Worm (Caenorhabditis elegans) whole organism, late embryonic: Measurements from ENCODE around the gene Y94H6A.7.
"Not testable (repeated sequence)": the region's sequence is repeated elsewhere in the genome, so short reads cannot be mapped to it uniquely, and the experiment has no call there.

Experiments used
- K02D7.2 ChIP-seq: sonication (generic microtip); optimal IDR thresholded peaks from 2 replicates; lab custom pipeline; 2017; ENCODE audit warnings: mild to moderate bottlenecking, missing genetic modification characterization, missing compliant biosample characterization
- Y22D7AL.16 ChIP-seq: sonication (generic microtip); optimal IDR thresholded peaks from 2 replicates; lab custom pipeline; 2016; ENCODE audit warnings: missing genetic modification characterization, missing compliant biosample characterization
- ceh-14 ChIP-seq: sonication (generic microtip); optimal IDR thresholded peaks from 2 replicates; lab custom pipeline; 2016; ENCODE audit warnings: missing genotype, missing genetic modification characterization, missing compliant biosample characterization
- ceh-19 ChIP-seq: fragments of 200-800 bp; sonication (Bioruptor generic); optimal IDR thresholded peaks from 2 replicates; lab custom pipeline; 2018; ENCODE audit warnings: mild to moderate bottlenecking, missing genetic modification characterization, missing compliant biosample characterization
- ceh-30 ChIP-seq: fragments of 150-350 bp; optimal IDR thresholded peaks from 2 replicates; lab custom pipeline; 2014; ENCODE audit warnings: missing biosample characterization, missing genetic modification characterization
- ceh-31 ChIP-seq: sonication (generic microtip); optimal IDR thresholded peaks from 2 replicates; lab custom pipeline; 2016; ENCODE audit warnings: missing genetic modification characterization, missing compliant biosample characterization
- che-1 ChIP-seq: sonication (generic microtip); optimal IDR thresholded peaks from 2 replicates; lab custom pipeline; 2016; ENCODE audit warnings: mild to moderate bottlenecking, missing genetic modification characterization, missing compliant biosample characterization
- dmd-4 ChIP-seq: sonication (generic microtip); optimal IDR thresholded peaks from 2 replicates; lab custom pipeline; 2016; ENCODE audit warnings: borderline replicate concordance, missing genetic modification characterization, missing compliant biosample characterization
- elt-4 ChIP-seq: sonication (generic microtip); optimal IDR thresholded peaks from 2 replicates; lab custom pipeline; 2016; ENCODE audit warnings: missing genetic modification characterization, missing compliant biosample characterization
- fax-1 ChIP-seq: sonication (generic microtip); optimal IDR thresholded peaks from 2 replicates; lab custom pipeline; 2016; ENCODE audit warnings: missing genotype, missing genetic modification characterization, missing compliant biosample characterization
- gmeb-2 ChIP-seq: sonication (generic microtip); optimal IDR thresholded peaks from 2 replicates; lab custom pipeline; 2016; ENCODE audit warnings: missing genetic modification characterization, inconsistent platforms, missing compliant biosample characterization
- hlh-6 ChIP-seq: sonication (generic microtip); optimal IDR thresholded peaks from 2 replicates; lab custom pipeline; 2016; ENCODE audit warnings: missing genotype, missing genetic modification characterization, missing compliant biosample characterization
- hlh-8 ChIP-seq: sonication (generic microtip); optimal IDR thresholded peaks from 2 replicates; lab custom pipeline; 2016; ENCODE audit warnings: missing genotype, missing genetic modification characterization, missing compliant biosample characterization
- lin-11 ChIP-seq: fragments of 200-800 bp; sonication (Bioruptor generic); optimal IDR thresholded peaks from 2 replicates; lab custom pipeline; 2018; ENCODE audit warnings: mild to moderate bottlenecking, missing genetic modification characterization, missing compliant biosample characterization
- mec-3 ChIP-seq: sonication (generic microtip); optimal IDR thresholded peaks from 2 replicates; lab custom pipeline; 2016; ENCODE audit warnings: borderline replicate concordance, missing genetic modification characterization, missing compliant biosample characterization
- nfya-1 ChIP-seq: sonication (generic microtip); optimal IDR thresholded peaks from 2 replicates; lab custom pipeline; 2017; ENCODE audit warnings: missing genetic modification characterization, mild to moderate bottlenecking, missing compliant biosample characterization, antibody characterized with exemption, moderate library complexity
- nhr-232 ChIP-seq: sonication (generic microtip); optimal IDR thresholded peaks from 2 replicates; lab custom pipeline; 2016; ENCODE audit warnings: missing genetic modification characterization, missing compliant biosample characterization
- npax-4 ChIP-seq: sonication (generic microtip); optimal IDR thresholded peaks from 2 replicates; lab custom pipeline; 2016; ENCODE audit warnings: missing genetic modification characterization, missing compliant biosample characterization
- odd-2 ChIP-seq: sonication (generic microtip); optimal IDR thresholded peaks from 2 replicates; lab custom pipeline; 2017; ENCODE audit warnings: antibody characterized with exemption, mild to moderate bottlenecking, missing genetic modification characterization, missing compliant biosample characterization
- pag-3 ChIP-seq: sonication (generic microtip); optimal IDR thresholded peaks from 2 replicates; lab custom pipeline; 2016; ENCODE audit warnings: missing compliant biosample characterization, missing genetic modification characterization, borderline replicate concordance
- pat-9 ChIP-seq: fragments of 200-800 bp; sonication (Bioruptor generic); optimal IDR thresholded peaks from 2 replicates; lab custom pipeline; 2018; ENCODE audit warnings: mild to moderate bottlenecking, missing genetic modification characterization, moderate library complexity, missing compliant biosample characterization
- pha-2 ChIP-seq: sonication (generic microtip); optimal IDR thresholded peaks from 2 replicates; lab custom pipeline; 2017; ENCODE audit warnings: mild to moderate bottlenecking, missing genetic modification characterization, missing compliant biosample characterization
- pqm-1 ChIP-seq: sonication (generic microtip); optimal IDR thresholded peaks from 2 replicates; lab custom pipeline; 2016; ENCODE audit warnings: missing genetic modification characterization, missing compliant biosample characterization
- sox-2 ChIP-seq: fragments of 200-800 bp; sonication (Bioruptor generic); IDR thresholded peaks from 2 replicates; pipeline ENCODE4 v1.3.6; 2022; ENCODE audit warnings: missing genetic modification reagents, missing genetic modification characterization, missing compliant biosample characterization
- tbx-2 ChIP-seq: sonication (generic microtip); optimal IDR thresholded peaks from 2 replicates; lab custom pipeline; 2016; ENCODE audit warnings: missing genetic modification characterization, missing compliant biosample characterization
- tbx-7 ChIP-seq: sonication (generic microtip); optimal IDR thresholded peaks from 2 replicates; lab custom pipeline; 2016; ENCODE audit warnings: missing genotype, missing genetic modification characterization, missing compliant biosample characterization
- ttx-3 ChIP-seq: sonication (generic microtip); optimal IDR thresholded peaks from 2 replicates; lab custom pipeline; 2016; ENCODE audit warnings: missing genetic modification reagents, missing genetic modification characterization, missing compliant biosample characterization
- unc-55 ChIP-seq: sonication (generic microtip); optimal IDR thresholded peaks from 2 replicates; lab custom pipeline; 2017; ENCODE audit warnings: missing biosample characterization, missing genetic modification reagents, missing genetic modification characterization
- zip-5 ChIP-seq: sonication (generic microtip); optimal IDR thresholded peaks from 2 replicates; lab custom pipeline; 2016; ENCODE audit warnings: missing genetic modification characterization, missing compliant biosample characterization
- ztf-16 ChIP-seq: sonication (generic microtip); optimal IDR thresholded peaks from 2 replicates; lab custom pipeline; 2017; ENCODE audit warnings: missing genetic modification characterization, missing compliant biosample characterization

Y94H6A.7 gene

ce11 chrIV:2719734-2720133 is 3.4 kb upstream of the Y94H6A.7 start, which contains the start of gene ndua-12:
ndua-12 (minus strand) TSS chrIV:2719834.
- TF ChIP-seq pha-2, nhr-232, ceh-30 (tag; lab: Kevin White, UChicago): not testable (repeated sequence)

- TF ChIP-seq gmeb-2 (tag; lab: Kevin White, UChicago) (no peak), elt-4 (tag; lab: Kevin White, UChicago) (no peak), tbx-2 (tag; lab: Kevin White, UChicago) (no peak), nhr-232 (tag; lab: Kevin White, UChicago) (no peak), lin-11 (tag; lab: Kevin White, UChicago) (no peak), hlh-6 (tag; lab: Kevin White, UChicago) (no peak), mec-3 (tag; lab: Kevin White, UChicago) (no peak), dmd-4 (tag; lab: Kevin White, UChicago) (no peak)
Observed at ce11 chrIV:2712935-2713334, 3.4 kb downstream of the Y94H6A.7 start, which contains the start of gene Y94H6A.12. Y94H6A.12 (minus strand) TSS chrIV:2713035.

- TF ChIP-seq ceh-14 (tag; lab: Kevin White, UChicago) (no peak), ceh-19 (GFP tag; lab: Kevin White, UChicago) (no peak), hlh-6 (tag; lab: Kevin White, UChicago) (no peak), nfya-1 (tag; lab: Kevin White, UChicago) (no peak), unc-55 (GFP tag; lab: Kevin White, UChicago) (no peak), ztf-16 (tag; lab: Kevin White, UChicago) (no peak), hlh-8 (no peak), ttx-3 (no peak), pqm-1 (tag; lab: Kevin White, UChicago) (no peak), elt-4 (tag; lab: Kevin White, UChicago) (no peak), che-1 (tag; lab: Kevin White, UChicago) (no peak), sox-2 (GFP tag; lab: Robert Waterston, UW) (no peak), Y22D7AL.16 (tag; lab: Kevin White, UChicago) (no peak), ceh-31 (tag; lab: Kevin White, UChicago) (no peak), K02D7.2 (tag; lab: Kevin White, UChicago) (no peak)
Observed at ce11 chrIV:2711122-2711669, 5.2 kb downstream of the Y94H6A.7 start.

ce11 chrIV:2710203-2710935 is 6.0 kb downstream of the Y94H6A.7 start, which contains the start of gene Y94H6A.10:
Y94H6A.10 (minus strand) TSS chrIV:2710666.
- no peak for TF ChIP-seq npax-4 (tag; lab: Kevin White, UChicago)
- TF ChIP-seq odd-2 = no peak
- TF ChIP-seq pat-9 (tag; lab: Kevin White, UChicago) = no peak
- no peak for TF ChIP-seq tbx-7 (tag; lab: Kevin White, UChicago)
- no peak for TF ChIP-seq hlh-6 (tag; lab: Kevin White, UChicago)
- no peak for TF ChIP-seq pag-3 (tag; lab: Kevin White, UChicago)
- no peak for TF ChIP-seq ceh-30 (tag; lab: Kevin White, UChicago)
- TF ChIP-seq Y22D7AL.16 (tag; lab: Kevin White, UChicago) = no peak
- TF ChIP-seq fax-1 = no peak
- TF ChIP-seq lin-11 (tag; lab: Kevin White, UChicago) = no peak
- no peak for TF ChIP-seq zip-5 (tag; lab: Kevin White, UChicago)

ce11 chrIV:2709590-2710201 is 6.7 kb downstream of the Y94H6A.7 start:
- TF ChIP-seq hlh-6 (tag; lab: Kevin White, UChicago) = no peak
